In the genomic region with DNA sequence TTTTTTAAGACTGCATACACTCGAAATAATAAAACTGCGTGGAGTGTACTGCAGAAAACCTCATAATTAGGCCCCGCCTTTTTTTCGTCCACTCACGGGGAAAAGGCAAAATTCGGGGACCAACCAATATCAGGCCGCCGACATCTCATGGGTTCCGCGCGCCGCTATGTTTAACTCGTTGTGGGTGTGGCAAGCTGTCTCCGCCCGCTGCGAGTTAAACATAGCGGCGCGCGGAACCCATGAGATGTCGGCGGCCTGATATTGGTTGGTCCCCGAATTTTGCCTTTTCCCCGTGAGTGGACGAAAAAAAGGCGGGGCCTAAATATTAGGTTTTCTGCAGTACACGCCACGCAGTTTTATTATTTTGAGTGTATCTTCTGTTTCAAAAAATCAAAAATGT, we compare ENCODE assay signal across 2 worm cellular contexts.
A peak's percentile ranks its signal among the peaks of the same experiment; 100 is the strongest.
TF ChIP-seq lines count a peak whose summit lies in the region.

No protein-coding gene starts in this region.

TF ChIP-seq in whole organism, L4 larva, 104 proteins besides CTCF, POLR2A, EP300 and RAD21:
- peak; percentile 81 for TF ChIP-seq snpc-1.2 (GFP tag; IDR thresholded peaks at IDR 0.05; lab: Robert Waterston, UW)

TF ChIP-seq in whole organism, young adult, 124 proteins besides CTCF, POLR2A, EP300 and RAD21:
- TF ChIP-seq snpc-4 (GFP tag; optimal IDR thresholded peaks at IDR 0.05; lab: Kevin White, UChicago) (peak; percentile 74), snpc-4 (tag; optimal IDR thresholded peaks at IDR 0.05; lab: Kevin White, UChicago) (peak; percentile 67 to 96 (median 90)), snpc-1.1 (tag; optimal IDR thresholded peaks at IDR 0.05; lab: Kevin White, UChicago; ENCODE audit: insufficient read depth) (peak; percentile 81), snpc-3.4 (tag; optimal IDR thresholded peaks at IDR 0.05; lab: Kevin White, UChicago) (peak; percentile 2)
